Worm (Caenorhabditis elegans) whole organism, L4 larva: ENCODE measurements around the gene F47E1.1.
"Not testable (repeated sequence)": the region's sequence is repeated elsewhere in the genome, so short reads cannot be mapped to it uniquely, and the experiment has no call there.

Experiments
- F49E8.2 ChIP-seq: sonication (generic microtip); optimal IDR thresholded peaks from 2 replicates; lab custom pipeline; 2016; ENCODE audit warnings: missing compliant biosample characterization, mild to moderate bottlenecking, missing genetic modification characterization, borderline replicate concordance
- ama-1 ChIP-seq: fragments of 150-350 bp; optimal IDR thresholded peaks from 2 replicates; lab custom pipeline; 2014; ENCODE audit warnings: inconsistent platforms, mixed read lengths
- ceh-44 ChIP-seq: fragments of 200-800 bp; sonication (Bioruptor generic); IDR thresholded peaks from 2 replicates; pipeline ENCODE4 v1.3.6; 2022; ENCODE audit warnings: missing genetic modification reagents, missing genetic modification characterization, missing compliant biosample characterization
- duxl-1 ChIP-seq: sonication (generic microtip); optimal IDR thresholded peaks from 2 replicates; lab custom pipeline; 2016; ENCODE audit warnings: mild to moderate bottlenecking, missing genetic modification characterization, moderate library complexity, missing compliant biosample characterization; ENCODE audit not compliant: poor library complexity
- jun-1 ChIP-seq: fragments of 150-350 bp; optimal IDR thresholded peaks from 2 replicates; lab custom pipeline; 2014; ENCODE audit warnings: missing biosample characterization, missing genetic modification reagents, missing genetic modification characterization
- lin-1 ChIP-seq: fragments of 200-800 bp; sonication (Bioruptor generic); IDR thresholded peaks from 2 replicates; pipeline ENCODE4 v1.3.6; 2022; ENCODE audit warnings: missing genetic modification reagents, missing genetic modification characterization, missing compliant biosample characterization
- lin-15B ChIP-seq: fragments of 150-350 bp; sonication (generic microtip); optimal IDR thresholded peaks from 3 replicates; lab custom pipeline; 2014; ENCODE audit warnings: missing biosample characterization, missing genetic modification characterization
- lin-39 ChIP-seq: fragments of 150-350 bp; optimal IDR thresholded peaks from 2 replicates; lab custom pipeline; 2014; ENCODE audit warnings: missing biosample characterization, missing genetic modification reagents, missing genetic modification characterization
- nhr-237 ChIP-seq: sonication (generic microtip); optimal IDR thresholded peaks from 2 replicates; lab custom pipeline; 2017; ENCODE audit warnings: missing biosample characterization, missing genetic modification characterization
- set-16 ChIP-seq: fragments of 200-800 bp; sonication (Bioruptor generic); IDR thresholded peaks from 2 replicates; pipeline ENCODE4 v1.3.6; 2022; ENCODE audit warnings: missing genetic modification reagents, missing genetic modification characterization, missing compliant biosample characterization
- unc-62 ChIP-seq, 3 experiments: fragments of 150-350 bp in 1 of 3; sonication (generic microtip); optimal IDR thresholded peaks in 2 of 3; peaks in 1 of 3; 1 replicate in 1 of 3; 2 replicates in 2 of 3; lab custom pipeline; 2014 to 2017; ENCODE audit warnings: missing biosample characterization in 3 of 3, missing genetic modification characterization in 3 of 3, missing genetic modification reagents in 3 of 3, missing genotype in 1 of 3

ce11 chrX:9118741-9119140, 41.8 kb downstream of the F47E1.1 start:
- not testable (repeated sequence) for TF ChIP-seq lin-39 (tag; lab: Kevin White, UChicago); lin-15B (tag; lab: Kevin White, UChicago); ama-1 (lab: Kevin White, UChicago); F49E8.2 (tag; lab: Kevin White, UChicago); ceh-44 (GFP tag; lab: Robert Waterston, UW); jun-1; unc-62 (tag; optimal IDR thresholded peaks at IDR 0.05; lab: Kevin White, UChicago); duxl-1 (tag; lab: Kevin White, UChicago); nhr-237 (tag; lab: Kevin White, UChicago); lin-1 (GFP tag; lab: Robert Waterston, UW)
- TF ChIP-seq set-16 (GFP tag; lab: Robert Waterston, UW) (peak; percentile 84), unc-62 (GFP tag; optimal IDR thresholded peaks at IDR 0.05 in 1 of 2; lab: Kevin White, UChicago) (peak in 1 of 2 experiments; percentile 39)
